Fruit fly (Drosophila melanogaster): ENCODE results near the gene Uba2.
A peak's percentile ranks its signal among the peaks of the same experiment; 100 is the strongest.

Gene Uba2

dm6 chr3L:8080790-8081189 lies 46.8 kb downstream of the Uba2 start:
- no peak for TF ChIP-seq tai (GFP tag; optimal IDR thresholded peaks at IDR 0.05)
- TF ChIP-seq CG32264 (GFP tag; optimal IDR thresholded peaks at IDR 0.05): no peak
- TF ChIP-seq dl (GFP tag; optimal IDR thresholded peaks at IDR 0.05; ENCODE audit: insufficient read depth in 1 of 2, partially characterized antibody in 2 of 2): no peak
- no peak for TF ChIP-seq br (GFP tag; optimal IDR thresholded peaks at IDR 0.05)
- TF ChIP-seq jim (GFP tag; optimal IDR thresholded peaks at IDR 0.05): no peak
- no peak for TF ChIP-seq woc (GFP tag; optimal IDR thresholded peaks at IDR 0.05)
- TF ChIP-seq Myc (optimal IDR thresholded peaks at IDR 0.05): no peak
- no peak for TF ChIP-seq HLH106 (tag; optimal IDR thresholded peaks at IDR 0.05)
- no peak for TF ChIP-seq ey (GFP tag; optimal IDR thresholded peaks at IDR 0.05)
- no peak for TF ChIP-seq Dfd (GFP tag; optimal IDR thresholded peaks at IDR 0.05)

dm6 chr3L:8079598-8079997 lies 48.0 kb downstream of the Uba2 start:
- TF ChIP-seq br (GFP tag; optimal IDR thresholded peaks at IDR 0.05): no peak
- TF ChIP-seq Hnf4 (GFP tag; optimal IDR thresholded peaks at IDR 0.05): no peak
- no peak for TF ChIP-seq rgr (GFP tag; optimal IDR thresholded peaks at IDR 0.05)

dm6 chr3L:8077953-8078352 lies 49.7 kb downstream of the Uba2 start:
- TF ChIP-seq pan (optimal IDR thresholded peaks at IDR 0.05): no peak
- no peak for TF ChIP-seq lola (GFP tag; optimal IDR thresholded peaks at IDR 0.05)
- no peak for TF ChIP-seq sv (GFP tag; optimal IDR thresholded peaks at IDR 0.05)
- no peak for TF ChIP-seq Dfd (GFP tag; optimal IDR thresholded peaks at IDR 0.05)
- no peak for TF ChIP-seq tai (GFP tag; optimal IDR thresholded peaks at IDR 0.05)
- TF ChIP-seq ey (GFP tag; optimal IDR thresholded peaks at IDR 0.05): no peak
- TF ChIP-seq Myc (optimal IDR thresholded peaks at IDR 0.05): no peak
- TF ChIP-seq dsf (GFP tag; optimal IDR thresholded peaks at IDR 0.05; ENCODE audit: borderline replicate concordance): no peak
- TF ChIP-seq dmrt93B (GFP tag; optimal IDR thresholded peaks at IDR 0.05): no peak
- TF ChIP-seq GATAd (GFP tag; optimal IDR thresholded peaks at IDR 0.05): no peak
- TF ChIP-seq Abd-B (GFP tag; optimal IDR thresholded peaks at IDR 0.05): no peak
- no peak for TF ChIP-seq br (GFP tag; optimal IDR thresholded peaks at IDR 0.05)
- TF ChIP-seq Rel (GFP tag; optimal IDR thresholded peaks at IDR 0.05): no peak
- no peak for TF ChIP-seq Rel (tag; optimal IDR thresholded peaks at IDR 0.05)
- no peak for TF ChIP-seq Mio (GFP tag; optimal IDR thresholded peaks at IDR 0.05)

- TF ChIP-seq Vsx2 (GFP tag; optimal IDR thresholded peaks at IDR 0.05; ENCODE audit: partially characterized antibody) (peak; percentile 66), Hr78 (GFP tag; optimal IDR thresholded peaks at IDR 0.05) (no peak), woc (GFP tag; optimal IDR thresholded peaks at IDR 0.05) (no peak), brk (GFP tag; optimal IDR thresholded peaks at IDR 0.05) (no peak), br (GFP tag; optimal IDR thresholded peaks at IDR 0.05) (peak; percentile 2), Hnf4 (GFP tag; optimal IDR thresholded peaks at IDR 0.05) (peak; percentile 45), rgr (GFP tag; optimal IDR thresholded peaks at IDR 0.05) (peak; percentile 38), sage (GFP tag; optimal IDR thresholded peaks at IDR 0.05) (peak; percentile 25), tai (GFP tag; optimal IDR thresholded peaks at IDR 0.05) (no peak), HLH106 (tag; optimal IDR thresholded peaks at IDR 0.05) (no peak), dsf (GFP tag; optimal IDR thresholded peaks at IDR 0.05; ENCODE audit: borderline replicate concordance) (no peak), Abd-B (GFP tag; optimal IDR thresholded peaks at IDR 0.05) (no peak), Jra (GFP tag; optimal IDR thresholded peaks at IDR 0.05) (no peak), usp (GFP tag; optimal IDR thresholded peaks at IDR 0.05) (no peak), sv (GFP tag; optimal IDR thresholded peaks at IDR 0.05) (no peak), Rel (GFP tag; optimal IDR thresholded peaks at IDR 0.05) (no peak), Rel (tag; optimal IDR thresholded peaks at IDR 0.05) (peak; percentile 63), CG9705 (GFP tag; optimal IDR thresholded peaks at IDR 0.05) (no peak), Dfd (GFP tag; optimal IDR thresholded peaks at IDR 0.05) (no peak), CG32264 (GFP tag; optimal IDR thresholded peaks at IDR 0.05) (no peak), dl (GFP tag; optimal IDR thresholded peaks at IDR 0.05; ENCODE audit: insufficient read depth in 1 of 2, partially characterized antibody in 2 of 2) (peak; percentile 66), jim (GFP tag; optimal IDR thresholded peaks at IDR 0.05) (no peak), Myc (optimal IDR thresholded peaks at IDR 0.05) (no peak), dmrt93B (GFP tag; optimal IDR thresholded peaks at IDR 0.05) (no peak), psq (GFP tag; optimal IDR thresholded peaks at IDR 0.05) (no peak), Mio (GFP tag; optimal IDR thresholded peaks at IDR 0.05) (no peak), N (GFP tag; optimal IDR thresholded peaks at IDR 0.05) (no peak), Hr83 (GFP tag; optimal IDR thresholded peaks at IDR 0.05; ENCODE audit: poor library complexity, severe bottlenecking) (peak; percentile 64), GATAd (GFP tag; optimal IDR thresholded peaks at IDR 0.05) (no peak), foxo (GFP tag; optimal IDR thresholded peaks at IDR 0.05) (no peak), ey (GFP tag; optimal IDR thresholded peaks at IDR 0.05) (no peak), fru (GFP tag; optimal IDR thresholded peaks at IDR 0.05) (no peak), lola (GFP tag; optimal IDR thresholded peaks at IDR 0.05) (no peak), OdsH (GFP tag; optimal IDR thresholded peaks at IDR 0.05) (no peak), Dif (GFP tag; optimal IDR thresholded peaks at IDR 0.05; ENCODE audit: partially characterized antibody) (peak; percentile 79), pan (optimal IDR thresholded peaks at IDR 0.05) (no peak), CrebA (GFP tag; optimal IDR thresholded peaks at IDR 0.05; ENCODE audit: borderline replicate concordance) (no peak), h (GFP tag; optimal IDR thresholded peaks at IDR 0.05) (peak; percentile 23), Sp1 (GFP tag; optimal IDR thresholded peaks at IDR 0.05) (peak; percentile 37)
These were observed 50.4 kb downstream of the Uba2 start for dm6 chr3L:8077207-8077606.

Measured in whole organism, wandering third instar larva.